Fruit fly (Drosophila melanogaster) whole organism, adult: ENCODE data around the gene Qsox4.

Experiments used
- CG12768 ChIP-seq: fragments of 200-800 bp; sonication (Bioruptor generic); optimal IDR thresholded peaks from 2 replicates; lab custom pipeline; 2017; ENCODE audit warnings: missing biosample characterization, missing genetic modification characterization, mild to moderate bottlenecking, moderate library complexity, missing genetic modification reagents
- CG14711 ChIP-seq: fragments of 200-800 bp; sonication (Bioruptor generic); optimal IDR thresholded peaks from 2 replicates; lab custom pipeline; 2018; ENCODE audit warnings: missing biosample characterization, mild to moderate bottlenecking, missing genetic modification characterization, moderate library complexity
- CG1620 ChIP-seq: fragments of 200-800 bp; sonication (Bioruptor generic); optimal IDR thresholded peaks from 2 replicates; lab custom pipeline; 2016; ENCODE audit warnings: missing biosample characterization, missing genetic modification characterization
- CG33017 ChIP-seq: fragments of 200-800 bp; sonication (Bioruptor generic); optimal IDR thresholded peaks from 2 replicates; lab custom pipeline; 2018; ENCODE audit warnings: missing biosample characterization, mild to moderate bottlenecking, missing genetic modification characterization, moderate library complexity
- CG5204 ChIP-seq: fragments of 200-800 bp; sonication (Bioruptor generic); optimal IDR thresholded peaks from 2 replicates; lab custom pipeline; 2016; ENCODE audit warnings: missing biosample characterization, missing genetic modification characterization
- CG7045 ChIP-seq: fragments of 200-800 bp; sonication (Bioruptor generic); optimal IDR thresholded peaks from 2 replicates; lab custom pipeline; 2017; ENCODE audit warnings: missing biosample characterization, mild to moderate bottlenecking, missing genetic modification characterization
- CG7101 ChIP-seq: fragments of 200-800 bp; sonication (Bioruptor generic); optimal IDR thresholded peaks from 2 replicates; lab custom pipeline; 2018; ENCODE audit warnings: missing biosample characterization, mild to moderate bottlenecking, missing genetic modification characterization, moderate library complexity
- Hr96 ChIP-seq: fragments of 200-800 bp; sonication (Bioruptor generic); optimal IDR thresholded peaks from 2 replicates; lab custom pipeline; 2016; ENCODE audit warnings: missing biosample characterization, missing genetic modification characterization
- cnc ChIP-seq, 2 experiments: fragments of >200 bp; optimal IDR thresholded peaks; 2 replicates each; lab custom pipeline; 2017
- ovo ChIP-seq: fragments of 200-800 bp; sonication (Bioruptor generic); optimal IDR thresholded peaks from 2 replicates; lab custom pipeline; 2016; ENCODE audit warnings: missing biosample characterization, missing genetic modification characterization
- pad ChIP-seq: fragments of 200-800 bp; sonication (Bioruptor generic); optimal IDR thresholded peaks from 3 replicates; lab custom pipeline; 2017; ENCODE audit warnings: missing biosample characterization, missing genetic modification characterization, mild to moderate bottlenecking, moderate library complexity, missing genetic modification reagents

DNA sequence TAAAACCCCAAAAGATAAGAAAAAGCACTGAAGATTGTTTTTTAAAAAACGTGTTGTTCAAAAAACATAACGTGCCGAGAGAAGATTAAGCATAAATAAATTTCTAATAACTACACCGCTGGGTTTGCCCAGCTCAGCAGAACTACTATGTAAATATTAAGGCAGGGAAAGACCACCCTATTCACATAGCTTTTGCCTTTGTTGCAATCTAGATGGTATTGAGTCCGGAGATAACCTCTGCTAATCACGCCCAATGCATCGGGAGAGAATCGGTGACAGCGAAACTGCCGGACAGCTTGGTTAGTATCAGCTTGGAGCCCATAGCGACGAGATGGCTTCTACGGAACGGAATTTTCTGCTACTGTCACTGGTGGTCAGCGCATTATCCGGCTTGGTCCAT, 16.6 kb upstream of the Qsox4 start, which contains the start of gene SPE:
- TF ChIP-seq CG7045 (GFP tag; lab: Kevin White, UChicago) (no peak), CG33017 (no peak), cnc (optimal IDR thresholded peaks at IDR 0.05; lab: Kevin White, UChicago) (no peak), CG14711 (tag; lab: Kevin White, UChicago) (no peak), CG12768 (no peak), Hr96 (GFP tag; lab: Kevin White, UChicago) (no peak), pad (no peak), CG1620 (GFP tag; lab: Kevin White, UChicago) (no peak), CG5204 (GFP tag; lab: Kevin White, UChicago) (no peak), CG7101 (tag; lab: Kevin White, UChicago) (no peak), ovo (no peak)
